Fruit fly (Drosophila melanogaster) Kc167 (cell line): Measurements from ENCODE around the gene CG15767.

Source experiments
- h ChIP-seq: fragments of >200 bp; optimal IDR thresholded peaks from 3 replicates; lab custom pipeline; 2018; ENCODE audit warnings: missing external identifiers
- psq ChIP-seq: fragments of >200 bp; optimal IDR thresholded peaks from 2 replicates; lab custom pipeline; 2017; ENCODE audit warnings: missing external identifiers
- ttk ChIP-seq: sonication (Bioruptor generic); optimal IDR thresholded peaks from 2 replicates; lab custom pipeline; 2017; ENCODE audit warnings: missing external identifiers

- TF ChIP-seq h: no peak
- TF ChIP-seq psq (lab: Kevin White, UChicago): no peak
- TF ChIP-seq ttk: no peak
Measured at dm6 chrX:5764001-5764892, 25.0 kb upstream of the CG15767 start, which contains the start of the genes MAPk-Ak2 and CG42699.
